Worm (Caenorhabditis elegans) whole organism, L2 larva: ENCODE data around the gene F38E9.4.

Experiments used
- ZK546.5 ChIP-seq: sonication (generic microtip); optimal IDR thresholded peaks from 2 replicates; lab custom pipeline; 2017; ENCODE audit warnings: missing biosample characterization, missing genetic modification characterization
- ama-1 ChIP-seq: fragments of 150-350 bp; optimal IDR thresholded peaks from 2 replicates; lab custom pipeline; 2018; ENCODE audit warnings: inconsistent platforms
- blmp-1 ChIP-seq: sonication (generic microtip); optimal IDR thresholded peaks from 2 replicates; lab custom pipeline; 2017; ENCODE audit warnings: missing genetic modification characterization, mild to moderate bottlenecking, missing compliant biosample characterization, antibody characterized with exemption, moderate library complexity; ENCODE audit not compliant: insufficient read depth
- dmd-4 ChIP-seq: sonication (generic microtip); optimal IDR thresholded peaks from 2 replicates; lab custom pipeline; 2017; ENCODE audit warnings: missing biosample characterization, missing genetic modification characterization
- elt-1 ChIP-seq: fragments of 150-350 bp; optimal IDR thresholded peaks from 2 replicates; lab custom pipeline; 2014; ENCODE audit warnings: missing biosample characterization, missing genetic modification characterization
- lin-39 ChIP-seq: fragments of 150-350 bp; optimal IDR thresholded peaks from 2 replicates; lab custom pipeline; 2014; ENCODE audit warnings: missing biosample characterization, missing genetic modification reagents, missing genetic modification characterization
- lsy-2 ChIP-seq, 2 experiments: fragments of 150-350 bp in 1 of 2; sonication (generic microtip) in 1 of 2; optimal IDR thresholded peaks; 2 replicates each; lab custom pipeline; 2014 to 2017; ENCODE audit warnings: missing biosample characterization in 2 of 2, missing genetic modification characterization in 2 of 2
- nhr-11 ChIP-seq: fragments of 150-350 bp; optimal IDR thresholded peaks from 2 replicates; lab custom pipeline; 2014; ENCODE audit warnings: missing biosample characterization, missing genetic modification characterization
- nhr-12 ChIP-seq: fragments of 150-350 bp; optimal IDR thresholded peaks from 2 replicates; lab custom pipeline; 2014; ENCODE audit warnings: missing biosample characterization, missing genetic modification characterization
- nhr-129 ChIP-seq: fragments of 150-350 bp; optimal IDR thresholded peaks from 2 replicates; lab custom pipeline; 2014; ENCODE audit warnings: missing biosample characterization, missing genetic modification characterization
- nhr-237 ChIP-seq: fragments of 150-350 bp; optimal IDR thresholded peaks from 2 replicates; lab custom pipeline; 2014; ENCODE audit warnings: missing biosample characterization, missing genetic modification characterization

DNA sequence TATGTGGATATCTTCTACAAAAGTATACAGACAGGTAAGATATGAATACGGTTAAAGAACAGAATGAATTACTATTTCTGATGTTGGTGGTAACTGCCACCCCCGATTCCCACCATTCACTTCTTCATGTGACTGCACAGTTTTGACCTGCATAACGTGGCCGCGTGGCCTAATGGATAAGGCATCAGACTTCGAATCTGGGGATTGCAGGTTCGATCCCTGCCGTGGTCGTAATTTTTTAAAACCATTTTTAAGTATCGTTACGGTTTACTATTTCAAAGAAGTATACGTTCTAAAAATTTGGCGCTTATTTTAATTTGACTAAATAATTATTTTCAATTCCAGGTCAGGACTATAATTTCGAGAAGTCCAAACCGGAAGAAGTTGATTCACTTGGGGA, 9.6 kb downstream of the F38E9.4 start:
- TF ChIP-seq lsy-2 (tag; optimal IDR thresholded peaks at IDR 0.05; lab: Kevin White, UChicago) (no peak), lin-39 (tag; lab: Kevin White, UChicago) (no peak), ama-1 (lab: Kevin White, UChicago) (no peak), nhr-11 (no peak), elt-1 (tag; lab: Kevin White, UChicago) (no peak), nhr-237 (tag; lab: Kevin White, UChicago) (no peak), ZK546.5 (tag; lab: Kevin White, UChicago) (no peak), blmp-1 (no peak), nhr-12 (tag; lab: Kevin White, UChicago) (no peak), nhr-129 (no peak), dmd-4 (no peak)
